Fruit fly (Drosophila melanogaster) whole organism, prepupa: ENCODE data around the gene Tace.

Source experiments
- CG10631 ChIP-seq: fragments of 200-800 bp; sonication (Bioruptor generic); optimal IDR thresholded peaks from 2 replicates; lab custom pipeline; 2016; ENCODE audit warnings: missing biosample characterization, missing genetic modification characterization
- CG15336 ChIP-seq: fragments of 200-800 bp; sonication (Bioruptor generic); IDR thresholded peaks from 2 replicates; pipeline ENCODE4 v1.3.6; 2022; ENCODE audit warnings: missing biosample characterization, missing genetic modification characterization
- CG1621 ChIP-seq: fragments of 200-800 bp; sonication (Bioruptor generic); optimal IDR thresholded peaks from 3 replicates; lab custom pipeline; 2018; ENCODE audit warnings: missing biosample characterization, mild to moderate bottlenecking, missing genetic modification characterization
- CG3032 ChIP-seq: fragments of 200-800 bp; optimal IDR thresholded peaks from 2 replicates; lab custom pipeline; 2019; ENCODE audit warnings: missing biosample characterization, mild to moderate bottlenecking, missing genetic modification characterization, moderate library complexity
- CG6163 ChIP-seq: fragments of 200-800 bp; sonication (Bioruptor generic); IDR thresholded peaks from 3 replicates; pipeline ENCODE4 v1.3.6; 2022; ENCODE audit warnings: missing biosample characterization, missing genetic modification characterization
- CG6276 ChIP-seq: fragments of 200-800 bp; sonication (Bioruptor generic); optimal IDR thresholded peaks from 2 replicates; lab custom pipeline; 2017; ENCODE audit warnings: missing biosample characterization, mild to moderate bottlenecking, missing genetic modification characterization
- CG6854 ChIP-seq: fragments of 200-800 bp; sonication (Bioruptor generic); optimal IDR thresholded peaks from 2 replicates; lab custom pipeline; 2017; ENCODE audit warnings: missing biosample characterization, mild to moderate bottlenecking, missing genetic modification characterization
- CG7368 ChIP-seq: fragments of 200-800 bp; sonication (Bioruptor generic); optimal IDR thresholded peaks from 3 replicates; lab custom pipeline; 2016; ENCODE audit warnings: missing biosample characterization, missing genetic modification characterization
- Eip75B ChIP-seq: fragments of 200-800 bp; sonication (Bioruptor generic); optimal IDR thresholded peaks from 3 replicates; lab custom pipeline; 2016; ENCODE audit warnings: missing biosample characterization, missing genetic modification characterization
- Ets96B ChIP-seq: fragments of 200-800 bp; optimal IDR thresholded peaks from 2 replicates; lab custom pipeline; 2019; ENCODE audit warnings: missing biosample characterization, mild to moderate bottlenecking, missing genetic modification characterization, moderate library complexity
- Gug ChIP-seq: fragments of 200-800 bp; sonication (Bioruptor generic); IDR thresholded peaks from 2 replicates; pipeline ENCODE4 v1.3.6; 2022; ENCODE audit warnings: missing biosample characterization, missing genetic modification characterization
- Hr4 ChIP-seq: fragments of 200-800 bp; sonication (Bioruptor generic); optimal IDR thresholded peaks from 3 replicates; lab custom pipeline; 2016; ENCODE audit warnings: missing biosample characterization, missing genetic modification characterization
- Lpt ChIP-seq: fragments of 200-800 bp; sonication (Bioruptor generic); optimal IDR thresholded peaks from 3 replicates; lab custom pipeline; 2016; ENCODE audit warnings: missing biosample characterization, missing genetic modification characterization
- Met ChIP-seq: fragments of 200-800 bp; sonication (Bioruptor generic); optimal IDR thresholded peaks from 3 replicates; lab custom pipeline; 2016; ENCODE audit warnings: missing biosample characterization, missing genetic modification characterization
- Smox ChIP-seq: fragments of 200-800 bp; sonication (Bioruptor generic); optimal IDR thresholded peaks from 3 replicates; lab custom pipeline; 2016; ENCODE audit warnings: missing biosample characterization, missing genetic modification characterization
- Sox14 ChIP-seq: fragments of 200-800 bp; sonication (Bioruptor generic); optimal IDR thresholded peaks from 3 replicates; lab custom pipeline; 2016; ENCODE audit warnings: missing biosample characterization, missing genetic modification characterization
- Sox15 ChIP-seq: fragments of 200-800 bp; sonication (Bioruptor generic); optimal IDR thresholded peaks from 3 replicates; lab custom pipeline; 2016; ENCODE audit warnings: missing biosample characterization, missing genetic modification characterization
- dsx ChIP-seq: fragments of 200-800 bp; optimal IDR thresholded peaks from 3 replicates; lab custom pipeline; 2019; ENCODE audit warnings: missing biosample characterization, mild to moderate bottlenecking, missing genetic modification characterization, moderate library complexity; ENCODE audit not compliant: poor library complexity, severe bottlenecking
- esn ChIP-seq: fragments of 200-800 bp; sonication (Bioruptor generic); optimal IDR thresholded peaks from 2 replicates; lab custom pipeline; 2016; ENCODE audit warnings: missing biosample characterization, mild to moderate bottlenecking, missing genetic modification characterization, moderate library complexity
- fd59A ChIP-seq: fragments of 200-800 bp; sonication (Bioruptor generic); optimal IDR thresholded peaks from 2 replicates; lab custom pipeline; 2017; ENCODE audit warnings: missing biosample characterization, mild to moderate bottlenecking, missing genetic modification characterization, missing genetic modification reagents
- fkh ChIP-seq: fragments of 200-800 bp; sonication (Bioruptor generic); optimal IDR thresholded peaks from 3 replicates; lab custom pipeline; 2017; ENCODE audit warnings: missing biosample characterization, mild to moderate bottlenecking, missing genetic modification characterization, moderate library complexity
- net ChIP-seq: fragments of 200-800 bp; sonication (Bioruptor generic); optimal IDR thresholded peaks from 3 replicates; lab custom pipeline; 2016; ENCODE audit warnings: missing biosample characterization, missing genetic modification characterization
- ss ChIP-seq, 2 experiments: fragments of 200-800 bp; sonication (Bioruptor generic); optimal IDR thresholded peaks; 2 replicates in 1 of 2; 3 replicates in 1 of 2; lab custom pipeline; 2017 to 2018; ENCODE audit warnings: mild to moderate bottlenecking in 2 of 2, missing biosample characterization in 2 of 2, missing genetic modification characterization in 2 of 2, moderate library complexity in 1 of 2
- svp ChIP-seq: fragments of 200-800 bp; sonication (Bioruptor generic); peaks from one replicate; lab custom pipeline; 2016; ENCODE audit warnings: missing biosample characterization, missing genetic modification characterization
- topi ChIP-seq: fragments of 200-800 bp; sonication (Bioruptor generic); optimal IDR thresholded peaks from 3 replicates; lab custom pipeline; 2016; ENCODE audit warnings: missing biosample characterization, missing genetic modification characterization

Gene Tace

dm6 chr3R:30046029-30047001 lies 46.0 kb downstream of the Tace start, which contains the start of the genes RpL32 and CG7943 (continued):
- TF ChIP-seq Eip75B = peak; percentile 94
- TF ChIP-seq Lpt (GFP tag; lab: Kevin White, UChicago) = peak; percentile 83
- TF ChIP-seq net (GFP tag; lab: Kevin White, UChicago) = peak; percentile 89
- TF ChIP-seq Sox15 (GFP tag; lab: Kevin White, UChicago) = peak; percentile 90
- peak; percentile 95 for TF ChIP-seq topi (GFP tag; lab: Kevin White, UChicago)
- TF ChIP-seq ss (GFP tag; optimal IDR thresholded peaks at IDR 0.05; lab: Kevin White, UChicago) = peak; percentile 65 to 90
- peak; percentile 95 for TF ChIP-seq Met (GFP tag; lab: Kevin White, UChicago)
- TF ChIP-seq CG7368 = peak; percentile 92
- TF ChIP-seq CG15336 (GFP tag; lab: Robert Waterston, UW) = peak; percentile 81
- TF ChIP-seq esn (GFP tag; lab: Kevin White, UChicago) = peak; percentile 97
- peak; percentile 86 for TF ChIP-seq Ets96B (tag; lab: Kevin White, UChicago)
- peak; percentile 93 for TF ChIP-seq Smox (GFP tag; lab: Kevin White, UChicago)
- TF ChIP-seq fd59A = peak; percentile 78
- no peak for TF ChIP-seq CG6276 (GFP tag; lab: Kevin White, UChicago)

- TF ChIP-seq Sox14 (GFP tag; lab: Kevin White, UChicago) = no peak
- peak; percentile 66 for TF ChIP-seq svp (GFP tag; lab: Kevin White, UChicago)
- TF ChIP-seq, all 60 proteins: peak for 1
These were observed 50.1 kb downstream of the Tace start for dm6 chr3R:30050448-30050847.

- no peak for TF ChIP-seq Gug
- no peak for TF ChIP-seq Hr4 (GFP tag; lab: Kevin White, UChicago)
These were observed 51.6 kb downstream of the Tace start, which contains the start of gene CG15528 for dm6 chr3R:30051933-30052332. Gene CG15528, minus strand, starts transcription at chr3R:30052112.

DNA sequence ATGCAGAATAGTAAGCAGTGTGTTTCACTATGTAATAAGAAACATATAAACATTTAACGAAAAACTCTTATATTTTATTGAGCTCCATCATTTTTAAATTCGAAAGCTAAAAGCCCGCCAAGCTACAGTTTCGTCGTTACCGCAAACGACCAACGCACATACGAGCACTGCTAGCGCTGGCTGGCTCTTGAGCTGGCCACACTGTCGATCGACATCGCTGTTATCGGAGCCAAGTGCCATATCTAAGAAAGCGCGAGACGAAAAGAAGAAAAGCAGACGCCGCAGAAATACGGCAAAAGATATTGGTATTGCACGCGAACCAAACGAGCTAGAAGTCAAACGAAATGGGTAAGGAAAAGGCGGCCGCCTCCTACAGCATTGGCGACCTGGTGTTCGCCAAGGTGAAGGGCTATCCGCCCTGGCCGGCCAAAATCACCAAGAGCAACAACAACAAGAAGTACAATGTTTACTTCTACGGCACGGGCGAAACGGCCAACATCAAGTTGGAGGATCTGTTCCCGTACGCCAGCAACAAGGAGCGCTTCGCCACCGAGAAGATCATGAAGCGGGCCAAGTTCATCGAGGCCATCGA lies 52.2 kb downstream of the Tace start, which contains the start of gene Jasper:
Gene Jasper, plus strand, starts transcription at position 60 of the 592 bp plus-strand sequence.
- TF ChIP-seq CG6854 (GFP tag; lab: Kevin White, UChicago) = peak; percentile 5
- TF ChIP-seq fkh (GFP tag; lab: Kevin White, UChicago) = peak; percentile 7
- TF ChIP-seq Sox14 (GFP tag; lab: Kevin White, UChicago) = peak; percentile 29
- peak; percentile 14 for TF ChIP-seq CG3032
- peak; percentile 28 for TF ChIP-seq dsx (GFP tag; lab: Kevin White, UChicago)
- TF ChIP-seq CG1621 (tag; lab: Kevin White, UChicago) = peak; percentile 33
- TF ChIP-seq CG6163 = no peak
- TF ChIP-seq CG10631 = no peak
- peak; percentile 15; the same call in 1 of the 2 replicates for TF ChIP-seq CG15336 (GFP tag; lab: Robert Waterston, UW)
